Worm (Caenorhabditis elegans) whole organism, L4 larva: Measurements from ENCODE around the gene ZK622.1.

ENCODE experiments used
- F26F4.8 ChIP-seq: fragments of 200-800 bp; sonication (Bioruptor generic); conservative IDR thresholded peaks from 2 replicates; pipeline ENCODE4 v1.3.6; 2022; ENCODE audit warnings: missing genetic modification characterization, missing compliant biosample characterization
- F44E2.7 ChIP-seq: fragments of 200-800 bp; sonication (Bioruptor generic); IDR thresholded peaks from 2 replicates; pipeline ENCODE4 v2.1.2; 2022; ENCODE audit warnings: missing genetic modification characterization, missing compliant biosample characterization
- T20F7.1 ChIP-seq: fragments of 200-800 bp; sonication (Bioruptor generic); optimal IDR thresholded peaks from 2 replicates; lab custom pipeline; 2018; ENCODE audit warnings: mild to moderate bottlenecking, missing genetic modification characterization, missing compliant biosample characterization
- Y5F2A.4 ChIP-seq: fragments of 200-800 bp; sonication (Bioruptor generic); optimal IDR thresholded peaks from 2 replicates; lab custom pipeline; 2018; ENCODE audit warnings: mild to moderate bottlenecking, missing genetic modification characterization, missing compliant biosample characterization
- Y75B8A.6 ChIP-seq: fragments of 200-800 bp; sonication (Bioruptor generic); IDR thresholded peaks from 2 replicates; pipeline ENCODE4 v1.3.6; 2022; ENCODE audit warnings: missing genetic modification reagents, missing genetic modification characterization, missing compliant biosample characterization
- ZK337.2 ChIP-seq: fragments of 200-800 bp; sonication (Bioruptor generic); IDR thresholded peaks from 2 replicates; pipeline ENCODE4 v1.3.6; 2022; ENCODE audit warnings: missing genetic modification reagents, missing genetic modification characterization, missing compliant biosample characterization
- aha-1 ChIP-seq: fragments of 150-350 bp; peaks from one replicate; lab custom pipeline; 2014; ENCODE audit warnings: missing biosample characterization, missing genetic modification characterization
- ceh-28 ChIP-seq: fragments of 150-350 bp; optimal IDR thresholded peaks from 2 replicates; lab custom pipeline; 2014; ENCODE audit warnings: missing biosample characterization, missing genetic modification reagents, missing genetic modification characterization
- ceh-82 ChIP-seq: sonication (generic microtip); optimal IDR thresholded peaks from 2 replicates; lab custom pipeline; 2017; ENCODE audit warnings: missing biosample characterization, missing genetic modification characterization
- ces-1 ChIP-seq: fragments of 150-350 bp; sonication (generic microtip); optimal IDR thresholded peaks from 4 replicates; lab custom pipeline; 2014; ENCODE audit warnings: missing biosample characterization, missing genetic modification reagents, missing genetic modification characterization
- cey-2 ChIP-seq: sonication (generic microtip); optimal IDR thresholded peaks from 3 replicates; lab custom pipeline; 2017; ENCODE audit warnings: missing genetic modification characterization, mild to moderate bottlenecking, missing compliant biosample characterization, antibody characterized with exemption, borderline replicate concordance; ENCODE audit not compliant: insufficient read depth
- dmd-6 ChIP-seq: fragments of 200-800 bp; sonication (Bioruptor generic); IDR thresholded peaks from 2 replicates; pipeline ENCODE4 v1.3.6; 2022; ENCODE audit warnings: missing genetic modification reagents, missing genetic modification characterization, missing compliant biosample characterization
- dmd-9 ChIP-seq: fragments of 200-800 bp; sonication (Bioruptor generic); IDR thresholded peaks from 2 replicates; pipeline ENCODE4 v1.3.6; 2022; ENCODE audit warnings: missing genetic modification reagents, missing genetic modification characterization, missing compliant biosample characterization
- duxl-1 ChIP-seq: sonication (generic microtip); optimal IDR thresholded peaks from 2 replicates; lab custom pipeline; 2016; ENCODE audit warnings: mild to moderate bottlenecking, missing genetic modification characterization, moderate library complexity, missing compliant biosample characterization; ENCODE audit not compliant: poor library complexity
- dve-1 ChIP-seq: sonication (generic microtip); optimal IDR thresholded peaks from 2 replicates; lab custom pipeline; 2017; ENCODE audit warnings: antibody characterized with exemption, mild to moderate bottlenecking, missing genetic modification characterization, missing compliant biosample characterization; ENCODE audit not compliant: insufficient read depth
- egl-43 ChIP-seq: fragments of 200-800 bp; sonication (Bioruptor generic); IDR thresholded peaks from 2 replicates; pipeline ENCODE4 v1.3.6; 2022; ENCODE audit warnings: missing genetic modification reagents, missing genetic modification characterization, missing compliant biosample characterization
- gei-8 ChIP-seq: fragments of 200-800 bp; sonication (Bioruptor generic); optimal IDR thresholded peaks from 2 replicates; lab custom pipeline; 2018; ENCODE audit warnings: mild to moderate bottlenecking, missing genetic modification characterization, missing compliant biosample characterization
- hif-1 ChIP-seq, 2 experiments: sonication (generic microtip); optimal IDR thresholded peaks; 2 replicates each; lab custom pipeline; 2016 to 2017; ENCODE audit warnings: missing compliant biosample characterization in 2 of 2, missing genetic modification characterization in 2 of 2, missing genetic modification reagents in 2 of 2, missing genotype in 2 of 2, mild to moderate bottlenecking in 1 of 2
- hlh-11 ChIP-seq: fragments of 200-800 bp; sonication (Bioruptor generic); optimal IDR thresholded peaks from 2 replicates; lab custom pipeline; 2018; ENCODE audit warnings: mild to moderate bottlenecking, missing genetic modification characterization, missing compliant biosample characterization
- jun-1 ChIP-seq: fragments of 150-350 bp; optimal IDR thresholded peaks from 2 replicates; lab custom pipeline; 2014; ENCODE audit warnings: missing biosample characterization, missing genetic modification reagents, missing genetic modification characterization
- lim-7 ChIP-seq: fragments of 200-800 bp; sonication (Bioruptor generic); IDR thresholded peaks from 2 replicates; pipeline ENCODE4 v1.3.6; 2022; ENCODE audit warnings: missing genetic modification characterization, missing compliant biosample characterization
- lin-38 ChIP-seq: fragments of 200-800 bp; sonication (Bioruptor generic); IDR thresholded peaks from 2 replicates; pipeline ENCODE4 v1.3.6; 2022; ENCODE audit warnings: missing genetic modification reagents, missing genetic modification characterization, missing compliant biosample characterization
- lsy-2 ChIP-seq, 2 experiments: fragments of 150-350 bp in 1 of 2; sonication (generic microtip) in 1 of 2; optimal IDR thresholded peaks; 2 replicates each; lab custom pipeline; 2014 to 2017; ENCODE audit warnings: missing biosample characterization in 2 of 2, missing genetic modification characterization in 2 of 2
- madf-9 ChIP-seq: fragments of 200-800 bp; sonication (Bioruptor generic); conservative IDR thresholded peaks from 2 replicates; pipeline ENCODE4 v1.3.6; 2022; ENCODE audit warnings: missing genetic modification reagents, missing genetic modification characterization, missing compliant biosample characterization
- mdl-1 ChIP-seq, 2 experiments: fragments of 150-350 bp in 1 of 2; sonication (generic microtip) in 1 of 2; optimal IDR thresholded peaks; 2 replicates each; lab custom pipeline; 2014 to 2017; ENCODE audit warnings: missing biosample characterization in 2 of 2, missing genetic modification characterization in 2 of 2
- mes-2 ChIP-seq: sonication (generic microtip); optimal IDR thresholded peaks from 2 replicates; lab custom pipeline; 2016; ENCODE audit warnings: missing genotype, mild to moderate bottlenecking, missing genetic modification characterization, missing compliant biosample characterization; ENCODE audit not compliant: poor library complexity, severe bottlenecking
- nhr-102 ChIP-seq: sonication (generic microtip); optimal IDR thresholded peaks from 2 replicates; lab custom pipeline; 2016; ENCODE audit warnings: mild to moderate bottlenecking, missing genetic modification characterization, moderate library complexity, missing compliant biosample characterization
- nhr-237 ChIP-seq: sonication (generic microtip); optimal IDR thresholded peaks from 2 replicates; lab custom pipeline; 2017; ENCODE audit warnings: missing biosample characterization, missing genetic modification characterization
- nhr-25 ChIP-seq: sonication (generic microtip); optimal IDR thresholded peaks from 2 replicates; lab custom pipeline; 2017; ENCODE audit warnings: missing genetic modification characterization, mild to moderate bottlenecking, missing compliant biosample characterization, antibody characterized with exemption, moderate library complexity, borderline replicate concordance; ENCODE audit not compliant: insufficient read depth
- nhr-28 ChIP-seq: fragments of 150-350 bp; optimal IDR thresholded peaks from 2 replicates; lab custom pipeline; 2014; ENCODE audit warnings: missing biosample characterization, missing genetic modification characterization
- nhr-6 ChIP-seq: fragments of 150-350 bp; optimal IDR thresholded peaks from 2 replicates; lab custom pipeline; 2014; ENCODE audit warnings: missing biosample characterization, missing genetic modification characterization
- nhr-76 ChIP-seq: fragments of 150-350 bp; optimal IDR thresholded peaks from 2 replicates; lab custom pipeline; 2014; ENCODE audit warnings: missing biosample characterization, missing genetic modification characterization
- nhr-77 ChIP-seq: fragments of 150-350 bp; optimal IDR thresholded peaks from 2 replicates; lab custom pipeline; 2014; ENCODE audit warnings: missing biosample characterization, missing genetic modification characterization
- pha-4 ChIP-seq, 2 experiments: fragments of 150-350 bp in 1 of 2; fragments of 200-800 bp in 1 of 2; sonication (Bioruptor generic) in 1 of 2; IDR thresholded peaks in 1 of 2; optimal IDR thresholded peaks in 1 of 2; 2 replicates each; pipeline versions ENCODE4 v1.3.6 to Lab custom; 2014 to 2022; ENCODE audit warnings: missing genetic modification characterization in 2 of 2, missing genetic modification reagents in 2 of 2, missing biosample characterization in 1 of 2, missing compliant biosample characterization in 1 of 2
- php-3 ChIP-seq: fragments of 200-800 bp; sonication (Bioruptor generic); IDR thresholded peaks from 2 replicates; pipeline ENCODE4 v1.3.6; 2022; ENCODE audit warnings: missing genetic modification reagents, missing genetic modification characterization, missing compliant biosample characterization
- pqm-1 ChIP-seq: sonication (generic microtip); optimal IDR thresholded peaks from 2 replicates; lab custom pipeline; 2017; ENCODE audit warnings: missing biosample characterization, missing genetic modification characterization
- saeg-2 ChIP-seq: fragments of 200-800 bp; sonication (Bioruptor generic); IDR thresholded peaks from 2 replicates; pipeline ENCODE4 v1.3.6; 2022; ENCODE audit warnings: missing genetic modification reagents, missing genetic modification characterization, missing compliant biosample characterization
- sdz-12 ChIP-seq: fragments of 200-800 bp; sonication (Bioruptor generic); optimal IDR thresholded peaks from 2 replicates; lab custom pipeline; 2018; ENCODE audit warnings: mild to moderate bottlenecking, missing genetic modification characterization, missing compliant biosample characterization
- snpc-1.2 ChIP-seq: fragments of 200-800 bp; sonication (Bioruptor generic); IDR thresholded peaks from 2 replicates; pipeline ENCODE4 v1.3.6; 2022; ENCODE audit warnings: missing genetic modification reagents, missing genetic modification characterization, missing compliant biosample characterization
- snpc-4 ChIP-seq: fragments of 150-350 bp; optimal IDR thresholded peaks from 2 replicates; lab custom pipeline; 2014; ENCODE audit warnings: missing biosample characterization, missing genetic modification characterization
- spr-1 ChIP-seq: sonication (generic microtip); optimal IDR thresholded peaks from 2 replicates; lab custom pipeline; 2016; ENCODE audit warnings: mild to moderate bottlenecking, missing genetic modification characterization, missing compliant biosample characterization
- unc-62 ChIP-seq, 3 experiments: fragments of 150-350 bp in 1 of 3; sonication (generic microtip); optimal IDR thresholded peaks in 2 of 3; peaks in 1 of 3; 1 replicate in 1 of 3; 2 replicates in 2 of 3; lab custom pipeline; 2014 to 2017; ENCODE audit warnings: missing biosample characterization in 3 of 3, missing genetic modification characterization in 3 of 3, missing genetic modification reagents in 3 of 3, missing genotype in 1 of 3
- zfp-3 ChIP-seq: fragments of 200-800 bp; sonication (Bioruptor generic); conservative IDR thresholded peaks from 2 replicates; pipeline ENCODE4 v1.3.6; 2022; ENCODE audit warnings: missing genetic modification reagents, missing genetic modification characterization, missing compliant biosample characterization
- ztf-7 ChIP-seq: fragments of 150-350 bp; optimal IDR thresholded peaks from 2 replicates; lab custom pipeline; 2014; ENCODE audit warnings: missing biosample characterization, missing genetic modification characterization

Gene ZK622.1

ce11 chrII:5332345-5333124, 38.9 kb downstream of the ZK622.1 start (continued):
- TF ChIP-seq unc-62 (GFP tag; optimal IDR thresholded peaks at IDR 0.05 in 1 of 2; lab: Kevin White, UChicago) (peak in 1 of 2 experiments; percentile 96), unc-62 (tag; optimal IDR thresholded peaks at IDR 0.05; lab: Kevin White, UChicago) (no peak), nhr-6 (tag; lab: Kevin White, UChicago) (peak; percentile 62), mes-2 (tag; lab: Kevin White, UChicago) (no peak), pqm-1 (tag; lab: Kevin White, UChicago) (peak; percentile 76), duxl-1 (tag; lab: Kevin White, UChicago) (peak; percentile 7), Y5F2A.4 (GFP tag; lab: Kevin White, UChicago) (no peak), lim-7 (GFP tag; lab: Robert Waterston, UW) (no peak), nhr-77 (tag; lab: Kevin White, UChicago) (no peak), nhr-76 (tag; lab: Kevin White, UChicago) (no peak), F26F4.8 (GFP tag; lab: Robert Waterston, UW) (no peak), ceh-82 (no peak), hif-1 (tag; optimal IDR thresholded peaks at IDR 0.05; lab: Kevin White, UChicago) (peak in 1 of 2 experiments; percentile 9), pha-4 (GFP tag; IDR thresholded peaks at IDR 0.05; lab: Robert Waterston, UW) (no peak), pha-4 (tag; optimal IDR thresholded peaks at IDR 0.05; lab: Kevin White, UChicago) (peak; percentile 5), snpc-4 (tag; lab: Kevin White, UChicago) (no peak), sdz-12 (GFP tag; lab: Kevin White, UChicago) (no peak), hlh-11 (tag; lab: Kevin White, UChicago) (peak; percentile 2), nhr-237 (tag; lab: Kevin White, UChicago) (no peak), F44E2.7 (GFP tag; lab: Robert Waterston, UW) (no peak), dmd-6 (GFP tag; lab: Robert Waterston, UW) (peak; percentile 64)

DNA sequence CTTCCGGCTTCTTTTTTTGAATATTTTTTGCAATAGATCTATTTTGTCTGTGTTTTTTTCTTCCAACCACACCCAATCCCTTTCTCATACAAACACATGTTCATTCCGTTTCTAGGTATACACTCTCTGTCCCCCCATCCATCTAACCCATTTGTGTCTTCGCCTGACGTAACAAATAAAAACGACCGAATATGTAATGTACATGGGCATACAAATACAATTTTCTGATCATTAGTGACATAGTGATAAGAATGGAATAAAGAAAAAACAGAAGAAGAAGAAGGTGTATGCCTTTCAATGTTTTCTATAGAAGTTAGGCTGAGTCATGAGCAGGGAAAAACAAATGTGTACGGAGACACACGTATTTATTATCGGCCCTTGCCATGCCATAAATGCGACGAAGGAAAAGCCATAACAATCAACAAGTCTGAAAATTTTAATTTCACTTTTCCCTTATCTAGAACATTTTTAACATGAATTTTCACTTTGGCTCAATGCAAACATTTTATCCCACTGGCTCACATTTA, 40.2 kb downstream of the ZK622.1 start:
- TF ChIP-seq lin-38 (GFP tag; lab: Robert Waterston, UW) (no peak; the same call in 1 of the 2 replicates), nhr-28 (tag; lab: Kevin White, UChicago) (peak; percentile 11), jun-1 (tag; lab: Kevin White, UChicago) (no peak), T20F7.1 (GFP tag; lab: Kevin White, UChicago) (peak; percentile 27), snpc-1.2 (GFP tag; lab: Robert Waterston, UW) (no peak), ceh-28 (tag; lab: Kevin White, UChicago) (no peak), dmd-9 (no peak), egl-43 (GFP tag; lab: Robert Waterston, UW) (no peak), php-3 (GFP tag; lab: Robert Waterston, UW) (no peak), cey-2 (peak; percentile 6), hlh-11 (tag; lab: Kevin White, UChicago) (peak; percentile 21), pqm-1 (tag; lab: Kevin White, UChicago) (peak; percentile 30), Y75B8A.6 (GFP tag; lab: Robert Waterston, UW) (no peak), spr-1 (tag; lab: Kevin White, UChicago) (no peak), zfp-3 (no peak), dve-1 (tag; lab: Kevin White, UChicago) (peak; percentile 32), ceh-82 (no peak), lim-7 (GFP tag; lab: Robert Waterston, UW) (no peak), mdl-1 (tag; optimal IDR thresholded peaks at IDR 0.05; lab: Kevin White, UChicago) (no peak), ces-1 (GFP tag; lab: Kevin White, UChicago) (no peak), ZK337.2 (GFP tag; lab: Robert Waterston, UW) (no peak), gei-8 (GFP tag; lab: Kevin White, UChicago) (no peak), lsy-2 (tag; optimal IDR thresholded peaks at IDR 0.05; lab: Kevin White, UChicago) (peak in 1 of 2 experiments; percentile 34), ztf-7 (no peak), madf-9 (GFP tag; lab: Robert Waterston, UW) (no peak), F44E2.7 (GFP tag; lab: Robert Waterston, UW) (no peak), aha-1 (tag; lab: Kevin White, UChicago) (peak; percentile 44), nhr-25 (tag; lab: Kevin White, UChicago) (no peak), saeg-2 (GFP tag; lab: Robert Waterston, UW) (no peak), Y5F2A.4 (GFP tag; lab: Kevin White, UChicago) (no peak), pha-4 (GFP tag; IDR thresholded peaks at IDR 0.05; lab: Robert Waterston, UW) (no peak), pha-4 (tag; optimal IDR thresholded peaks at IDR 0.05; lab: Kevin White, UChicago) (no peak), nhr-102 (tag; lab: Kevin White, UChicago) (no peak)
